Worm (Caenorhabditis elegans) whole organism, L3 larva: ENCODE data around the gene Y105C5A.1270.

ENCODE experiments used
- egl-27 ChIP-seq: sonication (generic microtip); optimal IDR thresholded peaks from 4 replicates; lab custom pipeline; 2017; ENCODE audit warnings: missing biosample characterization, missing genetic modification reagents, missing genetic modification characterization
- nhr-237 ChIP-seq: fragments of 150-350 bp; optimal IDR thresholded peaks from 2 replicates; lab custom pipeline; 2014; ENCODE audit warnings: missing biosample characterization, missing genetic modification characterization
- nhr-76 ChIP-seq: fragments of 150-350 bp; sonication (generic microtip); optimal IDR thresholded peaks from 5 replicates; lab custom pipeline; 2014; ENCODE audit warnings: missing biosample characterization, missing genetic modification characterization
- snpc-4 ChIP-seq: fragments of 150-350 bp; optimal IDR thresholded peaks from 2 replicates; lab custom pipeline; 2014; ENCODE audit warnings: missing biosample characterization, missing genetic modification characterization
- zag-1 ChIP-seq: fragments of 150-350 bp; optimal IDR thresholded peaks from 2 replicates; lab custom pipeline; 2014; ENCODE audit warnings: missing biosample characterization, missing genetic modification characterization

- TF ChIP-seq zag-1 (no peak), nhr-76 (no peak), nhr-237 (no peak), egl-27 (tag; lab: Kevin White, UChicago) (no peak), snpc-4 (tag; lab: Kevin White, UChicago) (no peak)
Observed at ce11 chrIV:15878262-15878661, 31.8 kb upstream of the Y105C5A.1270 start.
